Fruit fly (Drosophila melanogaster): ENCODE data around the gene CG45101.
A peak's percentile ranks its signal among the peaks of the same experiment; 100 is the strongest.

The CG45101 gene

DNA sequence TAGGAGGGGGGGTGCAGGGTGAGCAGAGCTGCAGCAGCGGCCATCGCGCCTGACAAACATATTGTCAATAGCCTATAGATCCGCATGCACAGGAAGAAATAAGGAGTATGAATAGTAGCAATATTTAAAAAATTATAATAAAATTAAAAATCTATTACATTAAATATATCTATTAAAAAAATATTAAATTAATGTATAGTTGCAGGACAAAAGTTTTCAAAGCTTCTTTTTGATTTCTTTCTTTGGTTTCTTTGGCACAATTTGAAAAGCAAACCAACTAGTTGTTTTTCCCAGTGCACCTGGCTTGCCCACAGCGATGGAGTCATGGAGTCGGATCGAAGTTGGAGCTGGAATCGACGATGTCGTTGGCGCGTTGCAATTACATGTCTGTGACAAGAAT is 33.0 kb upstream of the CG45101 start (continued):
- TF ChIP-seq CG11762 (GFP tag; optimal IDR thresholded peaks at IDR 0.05; ENCODE audit: insufficient read depth): no peak
- peak; percentile 29 for TF ChIP-seq CG6808 (GFP tag; optimal IDR thresholded peaks at IDR 0.05)
- TF ChIP-seq Lpt (GFP tag; optimal IDR thresholded peaks at IDR 0.05): peak; percentile 25
- TF ChIP-seq CG34406 (GFP tag; optimal IDR thresholded peaks at IDR 0.05): peak; percentile 46
- TF ChIP-seq Ets21C (GFP tag; optimal IDR thresholded peaks at IDR 0.05): no peak
- TF ChIP-seq Sox15 (GFP tag; optimal IDR thresholded peaks at IDR 0.05): no peak
- no peak for TF ChIP-seq Sox102F (GFP tag; optimal IDR thresholded peaks at IDR 0.05)
- TF ChIP-seq CG31627 (GFP tag; optimal IDR thresholded peaks at IDR 0.05): no peak
- TF ChIP-seq cyc (GFP tag; optimal IDR thresholded peaks at IDR 0.05): no peak
- peak; percentile 49 for TF ChIP-seq dsx (GFP tag; optimal IDR thresholded peaks at IDR 0.05; ENCODE audit: poor library complexity, severe bottlenecking)
- TF ChIP-seq topi (GFP tag; optimal IDR thresholded peaks at IDR 0.05): no peak
- TF ChIP-seq Eip78C (GFP tag): peak; percentile 79
- peak; percentile 29; the same call in 1 of the 2 replicates for TF ChIP-seq Gug (GFP tag; IDR thresholded peaks at IDR 0.05)
- peak; percentile 65 for TF ChIP-seq svp (GFP tag)
- TF ChIP-seq pdm3 (GFP tag; optimal IDR thresholded peaks at IDR 0.05): no peak
- TF ChIP-seq CG11902 (GFP tag; optimal IDR thresholded peaks at IDR 0.05): no peak
- TF ChIP-seq CG3919 (GFP tag; optimal IDR thresholded peaks at IDR 0.05): peak; percentile 47
- TF ChIP-seq CG6276 (GFP tag; optimal IDR thresholded peaks at IDR 0.05): peak; percentile 59
- TF ChIP-seq OdsH (GFP tag; optimal IDR thresholded peaks at IDR 0.05): peak; percentile 35
- TF ChIP-seq salr (GFP tag; optimal IDR thresholded peaks at IDR 0.05): peak in 1 of 2 experiments; percentile 39
- TF ChIP-seq CG8632 (GFP tag; optimal IDR thresholded peaks at IDR 0.05): peak; percentile 45
- peak; percentile 59; the same call in 1 of the 3 replicates for TF ChIP-seq CG6163 (GFP tag; IDR thresholded peaks at IDR 0.05)
- peak; percentile 30 for TF ChIP-seq CG4318 (GFP tag; optimal IDR thresholded peaks at IDR 0.05)
- TF ChIP-seq CG6792 (GFP tag; optimal IDR thresholded peaks at IDR 0.05): peak; percentile 13
- TF ChIP-seq CG10631 (GFP tag; optimal IDR thresholded peaks at IDR 0.05): peak; percentile 54
- no peak for TF ChIP-seq Smox (GFP tag; optimal IDR thresholded peaks at IDR 0.05)
- TF ChIP-seq Blimp-1 (GFP tag; optimal IDR thresholded peaks at IDR 0.05): no peak
- no peak for TF ChIP-seq Hr39 (GFP tag; optimal IDR thresholded peaks at IDR 0.05)

DNA sequence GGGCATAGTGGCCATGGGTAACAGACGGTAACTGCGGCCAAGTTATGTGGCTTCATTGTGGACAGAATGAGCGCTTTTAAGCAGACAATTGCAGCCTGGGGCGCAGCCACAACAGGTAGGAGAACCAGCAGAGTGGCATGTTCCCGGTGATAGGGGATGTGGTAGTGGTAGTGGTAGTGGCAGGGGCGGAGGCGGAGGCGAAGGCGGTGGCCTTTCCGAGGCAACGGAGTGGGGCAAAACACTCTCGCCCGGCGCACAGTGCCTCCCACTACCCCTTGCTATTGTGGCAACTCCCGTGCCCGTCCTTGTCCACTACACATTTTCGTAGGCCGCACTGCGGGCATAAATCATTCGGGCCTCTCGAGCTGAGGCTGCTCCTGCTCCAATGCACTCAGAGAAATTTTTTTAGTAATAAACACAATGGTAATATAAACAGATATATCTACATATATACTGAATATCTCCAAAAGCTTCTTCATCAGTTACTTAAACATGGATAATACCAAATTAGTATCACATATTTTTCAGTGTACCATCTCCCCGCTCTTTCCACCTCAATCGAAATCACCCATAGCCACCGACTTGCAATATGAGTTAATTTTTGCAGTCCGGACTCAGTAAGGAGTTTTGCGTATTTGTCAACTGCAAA is 31.3 kb upstream of the CG45101 start:
- peak; percentile 79 for TF ChIP-seq CG32006 (GFP tag; optimal IDR thresholded peaks at IDR 0.05)
- peak; percentile 61 for TF ChIP-seq vri (GFP tag; optimal IDR thresholded peaks at IDR 0.05)
- peak; percentile 89 for TF ChIP-seq svp (GFP tag)
- peak; percentile 60 for TF ChIP-seq CG31627 (GFP tag; optimal IDR thresholded peaks at IDR 0.05)
- TF ChIP-seq fkh (GFP tag; optimal IDR thresholded peaks at IDR 0.05): no peak
- peak; percentile 61 for TF ChIP-seq dac (GFP tag; optimal IDR thresholded peaks at IDR 0.05)
- TF ChIP-seq acj6 (GFP tag; optimal IDR thresholded peaks at IDR 0.05): peak; percentile 74
- peak; percentile 41 for TF ChIP-seq Sox15 (GFP tag; optimal IDR thresholded peaks at IDR 0.05)
- TF ChIP-seq CG11902 (GFP tag; optimal IDR thresholded peaks at IDR 0.05): peak; percentile 34
- TF ChIP-seq CG6163 (GFP tag; IDR thresholded peaks at IDR 0.05): peak; percentile 79
- TF ChIP-seq CG7368 (GFP tag; optimal IDR thresholded peaks at IDR 0.05): peak; percentile 32
- TF ChIP-seq eg (GFP tag; IDR thresholded peaks at IDR 0.05): peak; percentile 85
- peak; percentile 85 for TF ChIP-seq Ets96B (tag; optimal IDR thresholded peaks at IDR 0.05)
- TF ChIP-seq CG6854 (GFP tag; optimal IDR thresholded peaks at IDR 0.05): peak; percentile 26
- peak; percentile 82 for TF ChIP-seq Met (GFP tag; optimal IDR thresholded peaks at IDR 0.05)
- peak; percentile 68 for TF ChIP-seq Smox (GFP tag; optimal IDR thresholded peaks at IDR 0.05)
- peak; percentile 80 for TF ChIP-seq CG6808 (GFP tag; optimal IDR thresholded peaks at IDR 0.05)
- TF ChIP-seq CG11294 (GFP tag; IDR thresholded peaks at IDR 0.05): 0 out of 2 replicates have a peak, but pooled peaks have one; percentile 14
- TF ChIP-seq CG8319 (GFP tag; optimal IDR thresholded peaks at IDR 0.05): peak; percentile 31
- peak; percentile 82 for TF ChIP-seq dsx (GFP tag; optimal IDR thresholded peaks at IDR 0.05; ENCODE audit: poor library complexity, severe bottlenecking)
- TF ChIP-seq Hr38 (GFP tag; optimal IDR thresholded peaks at IDR 0.05): no peak
- peak; percentile 65 for TF ChIP-seq Hr39 (GFP tag; optimal IDR thresholded peaks at IDR 0.05)
- peak; percentile 74 for TF ChIP-seq CG10669 (GFP tag; optimal IDR thresholded peaks at IDR 0.05)
- TF ChIP-seq CG16779 (tag; optimal IDR thresholded peaks at IDR 0.05): peak; percentile 50
- no peak for TF ChIP-seq fd85E (GFP tag; optimal IDR thresholded peaks at IDR 0.05)
- peak; percentile 88 for TF ChIP-seq CG8119 (GFP tag; IDR thresholded peaks at IDR 0.05)
- TF ChIP-seq pdm3 (GFP tag; optimal IDR thresholded peaks at IDR 0.05): peak; percentile 67
- peak; percentile 76 for TF ChIP-seq topi (GFP tag; optimal IDR thresholded peaks at IDR 0.05)
- TF ChIP-seq CG15336 (GFP tag; IDR thresholded peaks at IDR 0.05): peak; percentile 86
- TF ChIP-seq CG1621 (tag; optimal IDR thresholded peaks at IDR 0.05): peak; percentile 74
- TF ChIP-seq lz (GFP tag; optimal IDR thresholded peaks at IDR 0.05): peak; percentile 68
- peak; percentile 81 for TF ChIP-seq spab (GFP tag; optimal IDR thresholded peaks at IDR 0.05)

Measured in whole organism, prepupa.